Fruit fly (Drosophila melanogaster): ENCODE results near the gene wge.

- TF ChIP-seq Clk (GFP tag; optimal IDR thresholded peaks at IDR 0.05) (no peak), CG11617 (GFP tag; optimal IDR thresholded peaks at IDR 0.05) (no peak), CG7045 (GFP tag; optimal IDR thresholded peaks at IDR 0.05) (no peak), kay (GFP tag; ENCODE audit: borderline replicate concordance) (no peak), bab1 (GFP tag; optimal IDR thresholded peaks at IDR 0.05) (no peak), CG12768 (GFP tag; optimal IDR thresholded peaks at IDR 0.05) (no peak), tj (GFP tag; optimal IDR thresholded peaks at IDR 0.05) (no peak), CG7101 (tag; optimal IDR thresholded peaks at IDR 0.05) (no peak), Crg-1 (GFP tag; optimal IDR thresholded peaks at IDR 0.05) (no peak)
Measured at dm6 chr3R:22750039-22750438, 29.1 kb upstream of the wge start.
